Worm (Caenorhabditis elegans): Measurements from ENCODE around the gene srw-8.

srw-8 gene

ce11 chrV:2987407-2987806 lies 46.7 kb downstream of the srw-8 start, which contains the start of gene srh-85:
TSS of gene srh-85 (minus strand) at chrV:2987507.
- TF ChIP-seq sdz-12 (GFP tag; optimal IDR thresholded peaks at IDR 0.05): no peak
- no peak for TF ChIP-seq snpc-1.2 (GFP tag; IDR thresholded peaks at IDR 0.05)
- TF ChIP-seq nhr-237 (tag; optimal IDR thresholded peaks at IDR 0.05): no peak
- TF ChIP-seq nhr-28 (tag; optimal IDR thresholded peaks at IDR 0.05): no peak
- TF ChIP-seq ZK546.5 (tag; optimal IDR thresholded peaks at IDR 0.05): no peak
- no peak for TF ChIP-seq zfp-3 (GFP tag; conservative IDR thresholded peaks at IDR 0.05)
- no peak for TF ChIP-seq nhr-111 (GFP tag; optimal IDR thresholded peaks at IDR 0.05)
- no peak for TF ChIP-seq ces-1 (GFP tag; optimal IDR thresholded peaks at IDR 0.05)
- no peak for TF ChIP-seq gei-8 (GFP tag; optimal IDR thresholded peaks at IDR 0.05)
- no peak for TF ChIP-seq nhr-77 (tag; optimal IDR thresholded peaks at IDR 0.05)
- no peak for TF ChIP-seq jun-1 (tag; optimal IDR thresholded peaks at IDR 0.05)

ce11 chrV:2985309-2985708 lies 48.8 kb downstream of the srw-8 start, which contains the start of gene srw-139:
TSS of gene srw-139 (minus strand) at chrV:2985409.
- TF ChIP-seq mep-1 (tag; optimal IDR thresholded peaks at IDR 0.05) (no peak), nhr-11 (tag; optimal IDR thresholded peaks at IDR 0.05) (no peak), hif-1 (tag; optimal IDR thresholded peaks at IDR 0.05) (no peak), T20F7.1 (GFP tag; optimal IDR thresholded peaks at IDR 0.05) (no peak), ceh-62 (tag; optimal IDR thresholded peaks at IDR 0.05) (no peak), mdt-29 (GFP tag; IDR thresholded peaks at IDR 0.05) (no peak), tra-1 (GFP tag; IDR thresholded peaks at IDR 0.05) (no peak), unc-130 (GFP tag; optimal IDR thresholded peaks at IDR 0.05) (no peak), lir-3 (tag; optimal IDR thresholded peaks at IDR 0.05) (no peak), ceh-28 (tag; optimal IDR thresholded peaks at IDR 0.05) (no peak), zfp-3 (GFP tag; conservative IDR thresholded peaks at IDR 0.05) (no peak), ceh-20 (GFP tag; IDR thresholded peaks at IDR 0.05) (no peak), F44E2.7 (GFP tag; IDR thresholded peaks at IDR 0.05) (no peak), daf-8 (GFP tag; IDR thresholded peaks at IDR 0.05) (no peak)

- TF ChIP-seq ceh-20 (GFP tag; IDR thresholded peaks at IDR 0.05): no peak
- peak in 1 of 2 experiments; percentile 15 for TF ChIP-seq unc-62 (GFP tag; optimal IDR thresholded peaks at IDR 0.05 in 1 of 2)
- TF ChIP-seq unc-62 (tag; optimal IDR thresholded peaks at IDR 0.05): no peak
These were observed 50.8 kb downstream of the srw-8 start, which contains the start of gene srw-117 for ce11 chrV:2983351-2983750. TSS of gene srw-117 (minus strand) at chrV:2983451.
